Fruit fly (Drosophila melanogaster) whole organism, prepupa: ENCODE results near the gene lwr.

Source experiments
- CG3032 ChIP-seq: fragments of 200-800 bp; optimal IDR thresholded peaks from 2 replicates; lab custom pipeline; 2019; ENCODE audit warnings: missing biosample characterization, mild to moderate bottlenecking, missing genetic modification characterization, moderate library complexity
- CG31627 ChIP-seq: fragments of 200-800 bp; sonication (Bioruptor generic); optimal IDR thresholded peaks from 3 replicates; lab custom pipeline; 2016; ENCODE audit warnings: missing biosample characterization, missing genetic modification characterization
- CG6163 ChIP-seq: fragments of 200-800 bp; sonication (Bioruptor generic); IDR thresholded peaks from 3 replicates; pipeline ENCODE4 v1.3.6; 2022; ENCODE audit warnings: missing biosample characterization, missing genetic modification characterization
- CG8319 ChIP-seq: fragments of 200-800 bp; sonication (Bioruptor generic); optimal IDR thresholded peaks from 3 replicates; lab custom pipeline; 2016; ENCODE audit warnings: missing biosample characterization, missing genetic modification characterization
- Eip78C ChIP-seq: fragments of 200-800 bp; sonication (Bioruptor generic); peaks from one replicate; lab custom pipeline; 2016; ENCODE audit warnings: missing biosample characterization, missing genetic modification characterization
- Ets21C ChIP-seq: fragments of 200-800 bp; sonication (Bioruptor generic); optimal IDR thresholded peaks from 3 replicates; lab custom pipeline; 2016; ENCODE audit warnings: missing biosample characterization, missing genetic modification characterization
- Ets96B ChIP-seq: fragments of 200-800 bp; optimal IDR thresholded peaks from 2 replicates; lab custom pipeline; 2019; ENCODE audit warnings: missing biosample characterization, mild to moderate bottlenecking, missing genetic modification characterization, moderate library complexity
- Met ChIP-seq: fragments of 200-800 bp; sonication (Bioruptor generic); optimal IDR thresholded peaks from 3 replicates; lab custom pipeline; 2016; ENCODE audit warnings: missing biosample characterization, missing genetic modification characterization
- OdsH ChIP-seq: fragments of 200-800 bp; sonication (Bioruptor generic); optimal IDR thresholded peaks from 3 replicates; lab custom pipeline; 2016; ENCODE audit warnings: missing biosample characterization, missing genetic modification characterization
- Smox ChIP-seq: fragments of 200-800 bp; sonication (Bioruptor generic); optimal IDR thresholded peaks from 3 replicates; lab custom pipeline; 2016; ENCODE audit warnings: missing biosample characterization, missing genetic modification characterization
- Sox102F ChIP-seq: fragments of 200-800 bp; sonication (Bioruptor generic); optimal IDR thresholded peaks from 2 replicates; lab custom pipeline; 2016; ENCODE audit warnings: missing biosample characterization, mild to moderate bottlenecking, missing genetic modification characterization
- achi ChIP-seq: fragments of 200-800 bp; sonication (Bioruptor generic); optimal IDR thresholded peaks from 3 replicates; lab custom pipeline; 2016; ENCODE audit warnings: missing biosample characterization, missing genetic modification characterization
- vri ChIP-seq: fragments of 200-800 bp; sonication (Bioruptor generic); optimal IDR thresholded peaks from 3 replicates; lab custom pipeline; 2016; ENCODE audit warnings: missing biosample characterization, mild to moderate bottlenecking, missing genetic modification characterization

DNA sequence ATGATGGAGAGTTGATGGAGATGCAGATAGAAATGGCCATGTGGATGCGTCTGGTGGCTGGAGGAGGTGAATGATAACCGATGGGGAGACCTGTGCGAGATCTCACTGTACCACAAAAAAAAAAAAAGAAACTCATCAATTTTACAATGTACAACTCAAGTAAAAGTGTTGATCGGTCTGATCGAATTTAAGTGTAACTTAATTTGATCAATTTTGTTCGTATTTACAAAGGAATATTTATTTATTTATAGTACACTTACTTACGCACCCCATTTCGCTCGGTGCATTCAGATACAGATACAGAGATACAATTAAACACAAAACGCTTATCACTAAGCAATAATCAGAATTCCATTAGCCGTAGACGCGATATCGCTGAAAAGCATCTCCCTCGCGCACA, 19.6 kb downstream of the lwr start:
- TF ChIP-seq CG6163 (GFP tag; lab: Robert Waterston, UW): peak; percentile 55; the same call in 1 of the 3 replicates
- peak; percentile 45 for TF ChIP-seq CG31627 (GFP tag; lab: Kevin White, UChicago)
- peak; percentile 24 for TF ChIP-seq achi
- TF ChIP-seq Sox102F (GFP tag; lab: Kevin White, UChicago): peak; percentile 50
- TF ChIP-seq CG8319: peak; percentile 35
- peak; percentile 14 for TF ChIP-seq Smox (GFP tag; lab: Kevin White, UChicago)
- TF ChIP-seq CG3032 (tag; lab: Kevin White, UChicago): peak; percentile 19
- TF ChIP-seq Ets96B (tag; lab: Kevin White, UChicago): peak; percentile 51
- peak; percentile 68 for TF ChIP-seq OdsH (GFP tag; lab: Kevin White, UChicago)
- peak; percentile 30 for TF ChIP-seq Ets21C
- TF ChIP-seq Eip78C (GFP tag; lab: Kevin White, UChicago): peak; percentile 82
- TF ChIP-seq vri: no peak
- TF ChIP-seq Met (GFP tag; lab: Kevin White, UChicago): peak; percentile 62
